5 worm cellular contexts compared by ENCODE assay signal in the genomic region with DNA sequence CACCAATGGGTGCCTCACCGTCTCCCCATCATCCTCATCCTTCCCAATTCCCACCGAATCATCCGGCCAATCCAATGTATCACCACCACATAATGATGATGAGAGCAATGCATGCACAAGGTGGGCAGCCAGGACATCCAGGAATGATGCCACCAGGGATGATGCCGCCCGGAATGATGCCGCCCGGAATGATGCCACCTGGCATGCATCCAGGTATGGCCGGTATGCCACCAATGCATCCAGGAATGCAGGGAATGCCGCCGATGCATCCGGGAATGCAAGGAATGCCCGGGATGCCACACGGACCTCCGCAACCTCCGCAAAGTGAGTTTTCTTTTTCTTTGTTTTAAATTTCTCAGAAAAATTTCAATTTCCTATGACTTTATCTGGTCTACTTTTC.
TF ChIP-seq lines count a peak whose summit lies in the region.

No protein-coding gene starts in this region.

TF ChIP-seq in whole organism, L2 larva, 48 proteins besides CTCF, POLR2A, EP300 and RAD21:
- TF ChIP-seq peb-1 (tag; optimal IDR thresholded peaks at IDR 0.05; lab: Kevin White, UChicago) (no peak), Y55F3AM.14 (GFP tag; optimal IDR thresholded peaks at IDR 0.05; lab: Kevin White, UChicago) (peak; percentile 9)

TF ChIP-seq in whole organism, L4 larva, 104 proteins besides CTCF, POLR2A, EP300 and RAD21:
- TF ChIP-seq T20F7.1 (GFP tag; optimal IDR thresholded peaks at IDR 0.05; lab: Kevin White, UChicago), result no peak
- no peak for TF ChIP-seq snpc-1.2 (GFP tag; IDR thresholded peaks at IDR 0.05; lab: Robert Waterston, UW)
- peak; percentile 76 for TF ChIP-seq set-16 (GFP tag; IDR thresholded peaks at IDR 0.05; lab: Robert Waterston, UW)
- TF ChIP-seq unc-62 (GFP tag; optimal IDR thresholded peaks at IDR 0.05 in 1 of 2; lab: Kevin White, UChicago), result peak in 1 of 2 experiments; percentile 1
- no peak for TF ChIP-seq unc-62 (tag; optimal IDR thresholded peaks at IDR 0.05; lab: Kevin White, UChicago)

TF ChIP-seq in whole organism, early embryonic, 17 proteins besides CTCF, POLR2A, EP300 and RAD21:
- TF ChIP-seq B0310.2 (tag; optimal IDR thresholded peaks at IDR 0.05; lab: Kevin White, UChicago) (no peak), aly-1 (tag; optimal IDR thresholded peaks at IDR 0.05; lab: Kevin White, UChicago) (peak; percentile 17), ets-7 (tag; optimal IDR thresholded peaks at IDR 0.05; lab: Kevin White, UChicago) (no peak), tbx-11 (GFP tag; IDR thresholded peaks at IDR 0.05; lab: Robert Waterston, UW) (no peak), sea-1 (GFP tag; conservative IDR thresholded peaks at IDR 0.05; lab: Robert Waterston, UW) (no peak)
TF ChIP-seq in whole organism, early embryonic: peak in this region for 1.

TF ChIP-seq in whole organism, midembryonic, 9 proteins besides CTCF, POLR2A, EP300 and RAD21:
- TF ChIP-seq flt-1 (GFP tag; IDR thresholded peaks at IDR 0.05; lab: Robert Waterston, UW) (peak; percentile 15; the same call in 1 of the 2 replicates), ztf-29 (GFP tag; IDR thresholded peaks at IDR 0.05; lab: Robert Waterston, UW) (no peak), T22C8.4 (GFP tag; IDR thresholded peaks at IDR 0.05; lab: Robert Waterston, UW) (no peak)

TF ChIP-seq in whole organism, young adult, 124 proteins besides CTCF, POLR2A, EP300 and RAD21:
- TF ChIP-seq zfh-2 (GFP tag; conservative IDR thresholded peaks at IDR 0.05; lab: Robert Waterston, UW) (peak; percentile 74), egl-44 (GFP tag; IDR thresholded peaks at IDR 0.05; lab: Robert Waterston, UW) (no peak)
TF ChIP-seq in whole organism, young adult: peak in this region for 1.
